Worm (Caenorhabditis elegans) whole organism, late embryonic: ENCODE data around the gene C05D11.5.

Experiments used
- ama-1 ChIP-seq: fragments of 150-350 bp; optimal IDR thresholded peaks from 2 replicates; lab custom pipeline; 2014
- ceh-31 ChIP-seq: sonication (generic microtip); optimal IDR thresholded peaks from 2 replicates; lab custom pipeline; 2016; ENCODE audit warnings: missing genetic modification characterization, missing compliant biosample characterization
- dve-1 ChIP-seq: sonication (generic microtip); optimal IDR thresholded peaks from 2 replicates; lab custom pipeline; 2017; ENCODE audit warnings: antibody characterized with exemption, mild to moderate bottlenecking, missing genetic modification characterization, missing compliant biosample characterization
- fax-1 ChIP-seq: sonication (generic microtip); optimal IDR thresholded peaks from 2 replicates; lab custom pipeline; 2016; ENCODE audit warnings: missing genotype, missing genetic modification characterization, missing compliant biosample characterization
- fkh-6 ChIP-seq: sonication (generic microtip); optimal IDR thresholded peaks from 2 replicates; lab custom pipeline; 2016; ENCODE audit warnings: missing genetic modification characterization, missing compliant biosample characterization
- hlh-8 ChIP-seq: sonication (generic microtip); optimal IDR thresholded peaks from 2 replicates; lab custom pipeline; 2016; ENCODE audit warnings: missing genotype, missing genetic modification characterization, missing compliant biosample characterization
- nhr-11 ChIP-seq: fragments of 150-350 bp; optimal IDR thresholded peaks from 2 replicates; lab custom pipeline; 2014; ENCODE audit warnings: missing biosample characterization, missing genetic modification characterization
- pha-4 ChIP-seq: fragments of 150-350 bp; optimal IDR thresholded peaks from 2 replicates; lab custom pipeline; 2018; ENCODE audit warnings: missing biosample characterization, missing genetic modification reagents, missing genetic modification characterization
- pqm-1 ChIP-seq: sonication (generic microtip); optimal IDR thresholded peaks from 2 replicates; lab custom pipeline; 2016; ENCODE audit warnings: missing genetic modification characterization, missing compliant biosample characterization
- ref-2 ChIP-seq: sonication (generic microtip); optimal IDR thresholded peaks from 2 replicates; lab custom pipeline; 2016; ENCODE audit warnings: missing genetic modification characterization, missing compliant biosample characterization
- sox-4 ChIP-seq: sonication (generic microtip); optimal IDR thresholded peaks from 2 replicates; lab custom pipeline; 2017; ENCODE audit warnings: mild to moderate bottlenecking, missing genetic modification characterization, inconsistent platforms, missing compliant biosample characterization
- tbx-2 ChIP-seq: sonication (generic microtip); optimal IDR thresholded peaks from 2 replicates; lab custom pipeline; 2016; ENCODE audit warnings: missing genetic modification characterization, missing compliant biosample characterization
- tbx-7 ChIP-seq: sonication (generic microtip); optimal IDR thresholded peaks from 2 replicates; lab custom pipeline; 2016; ENCODE audit warnings: missing genotype, missing genetic modification characterization, missing compliant biosample characterization
- unc-86 ChIP-seq: sonication (generic microtip); optimal IDR thresholded peaks from 2 replicates; lab custom pipeline; 2016; ENCODE audit warnings: missing genetic modification characterization, missing compliant biosample characterization

- TF ChIP-seq fkh-6 (tag; lab: Kevin White, UChicago) = no peak
- TF ChIP-seq ama-1 (lab: Kevin White, UChicago) = no peak
- TF ChIP-seq sox-4 (tag; lab: Kevin White, UChicago) = no peak
- no peak for TF ChIP-seq ref-2 (tag; lab: Kevin White, UChicago)
- TF ChIP-seq pqm-1 (tag; lab: Kevin White, UChicago) = no peak
- no peak for TF ChIP-seq fax-1 (tag; lab: Kevin White, UChicago)
- TF ChIP-seq hlh-8 (tag; lab: Kevin White, UChicago) = no peak
- TF ChIP-seq ceh-31 (tag; lab: Kevin White, UChicago) = no peak
- TF ChIP-seq dve-1 (tag; lab: Kevin White, UChicago) = no peak
- no peak for TF ChIP-seq tbx-2 (tag; lab: Kevin White, UChicago)
- TF ChIP-seq tbx-7 (tag; lab: Kevin White, UChicago) = no peak
- no peak for TF ChIP-seq unc-86 (tag; lab: Kevin White, UChicago)
- TF ChIP-seq nhr-11 (tag; lab: Kevin White, UChicago) = no peak
- no peak for TF ChIP-seq pha-4
Observed at ce11 chrIII:6421973-6422511, 10.2 kb upstream of the C05D11.5 start.
